Worm (Caenorhabditis elegans): ENCODE measurements around the gene mdt-10.

Gene mdt-10

DNA sequence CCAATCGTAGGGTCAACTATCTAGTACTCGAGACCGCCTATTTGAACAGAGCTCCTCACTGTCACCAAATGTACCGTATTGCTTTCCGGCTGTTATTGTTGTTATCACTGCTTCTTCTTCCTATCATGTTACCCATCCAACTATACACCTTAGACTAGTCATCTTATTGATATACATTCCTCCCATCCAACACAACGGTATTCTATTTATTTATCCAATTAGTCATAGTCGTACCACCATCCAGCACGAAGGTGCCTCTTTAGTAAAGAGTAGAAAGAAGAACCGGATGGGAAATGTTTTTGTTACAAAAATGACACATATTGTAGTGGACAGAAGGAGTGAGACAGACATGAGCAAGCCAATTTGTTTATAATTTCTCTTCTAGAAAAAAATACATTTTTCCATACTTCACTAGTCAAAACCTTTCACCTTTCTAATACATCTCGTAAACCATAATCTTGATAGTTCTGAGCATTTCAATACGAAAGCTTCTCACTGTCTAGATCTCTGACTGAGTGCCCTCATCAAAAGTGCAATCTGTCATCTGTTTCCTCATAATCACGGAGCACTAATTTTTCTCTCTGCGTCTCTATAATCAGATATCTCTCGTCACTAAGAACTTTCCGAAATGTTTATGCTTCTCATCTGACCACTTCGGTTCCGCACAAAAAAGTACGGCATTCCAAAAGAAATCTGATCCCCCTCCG lies 44.5 kb downstream of the mdt-10 start:
- TF ChIP-seq C08G9.2 (tag; optimal IDR thresholded peaks at IDR 0.05) = no peak
- peak; percentile 3 for TF ChIP-seq odd-2 (tag; optimal IDR thresholded peaks at IDR 0.05)
- peak; percentile 69 for TF ChIP-seq unc-55 (GFP tag; optimal IDR thresholded peaks at IDR 0.05)
- no peak for TF ChIP-seq mec-3 (tag; optimal IDR thresholded peaks at IDR 0.05; ENCODE audit: borderline replicate concordance)

DNA sequence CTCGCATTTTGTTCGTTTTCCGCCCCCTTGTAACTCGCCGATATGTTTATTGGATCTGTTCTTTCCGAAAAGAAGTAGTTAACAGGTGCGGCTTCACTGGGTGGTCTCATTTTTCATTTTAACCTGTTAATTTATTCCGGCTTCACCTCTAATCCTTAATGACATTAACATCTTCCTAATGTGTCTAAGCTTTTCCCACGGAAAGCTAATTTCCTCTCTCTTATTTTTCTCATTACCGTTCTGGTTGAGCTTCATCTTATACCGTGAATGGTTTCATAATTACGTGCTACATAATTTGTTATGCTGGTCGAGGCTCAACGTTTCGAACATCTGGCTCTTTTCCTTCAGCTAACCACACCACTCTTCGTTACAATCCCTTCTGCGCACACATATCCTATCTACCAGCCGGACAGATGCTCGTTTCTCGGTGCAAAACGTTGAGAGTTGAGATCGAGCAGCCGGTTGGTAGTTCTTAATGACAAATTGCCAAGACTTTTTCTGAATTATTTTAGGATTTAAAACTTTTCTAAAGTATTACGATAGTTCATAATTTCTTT lies 45.4 kb downstream of the mdt-10 start:
- TF ChIP-seq tbx-7 (tag; optimal IDR thresholded peaks at IDR 0.05) (no peak), syd-9 (tag; optimal IDR thresholded peaks at IDR 0.05) (no peak), hlh-30 (tag; optimal IDR thresholded peaks at IDR 0.05; ENCODE audit: insufficient read depth) (no peak), unc-42 (tag; optimal IDR thresholded peaks at IDR 0.05) (peak; percentile 86), tbx-2 (tag; optimal IDR thresholded peaks at IDR 0.05) (peak; percentile 36), ceh-48 (tag; optimal IDR thresholded peaks at IDR 0.05) (no peak), T23F11.4 (GFP tag; optimal IDR thresholded peaks at IDR 0.05) (no peak), ceh-24 (tag; optimal IDR thresholded peaks at IDR 0.05) (no peak), nhr-232 (tag; optimal IDR thresholded peaks at IDR 0.05) (no peak), ceh-30 (tag; optimal IDR thresholded peaks at IDR 0.05) (no peak)

DNA sequence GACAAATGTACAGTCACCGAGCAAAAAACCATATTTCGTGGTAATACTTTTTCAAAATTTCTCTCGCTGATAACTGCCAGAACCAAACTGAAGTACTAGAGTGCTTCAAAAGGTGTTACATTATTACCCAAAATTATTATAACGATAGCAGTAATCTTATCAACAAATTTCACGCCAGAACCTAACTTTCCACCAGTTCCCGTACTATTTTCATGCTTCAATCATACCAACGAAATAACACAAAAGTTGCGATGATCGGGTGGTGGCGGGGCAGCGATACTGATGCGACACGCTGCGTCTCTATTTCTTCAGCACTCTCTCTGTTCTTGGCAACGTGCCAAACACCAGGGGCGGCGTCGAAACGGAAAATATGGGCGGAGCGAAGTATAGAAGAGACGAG lies 45.9 kb downstream of the mdt-10 start:
- peak; percentile 10 for TF ChIP-seq ceh-18 (tag; optimal IDR thresholded peaks at IDR 0.05)
- peak; percentile 26 for TF ChIP-seq nfya-1 (tag; optimal IDR thresholded peaks at IDR 0.05)
- no peak for TF ChIP-seq sox-2 (GFP tag; IDR thresholded peaks at IDR 0.05)
- no peak for TF ChIP-seq ceh-6 (GFP tag; optimal IDR thresholded peaks at IDR 0.05)
- peak; percentile 55 for TF ChIP-seq elt-2 (tag; optimal IDR thresholded peaks at IDR 0.05)
- TF ChIP-seq npax-4 (tag; optimal IDR thresholded peaks at IDR 0.05) = no peak
- TF ChIP-seq dmd-4 (tag; optimal IDR thresholded peaks at IDR 0.05; ENCODE audit: borderline replicate concordance) = no peak
- TF ChIP-seq ama-1 (optimal IDR thresholded peaks at IDR 0.05) = no peak

DNA sequence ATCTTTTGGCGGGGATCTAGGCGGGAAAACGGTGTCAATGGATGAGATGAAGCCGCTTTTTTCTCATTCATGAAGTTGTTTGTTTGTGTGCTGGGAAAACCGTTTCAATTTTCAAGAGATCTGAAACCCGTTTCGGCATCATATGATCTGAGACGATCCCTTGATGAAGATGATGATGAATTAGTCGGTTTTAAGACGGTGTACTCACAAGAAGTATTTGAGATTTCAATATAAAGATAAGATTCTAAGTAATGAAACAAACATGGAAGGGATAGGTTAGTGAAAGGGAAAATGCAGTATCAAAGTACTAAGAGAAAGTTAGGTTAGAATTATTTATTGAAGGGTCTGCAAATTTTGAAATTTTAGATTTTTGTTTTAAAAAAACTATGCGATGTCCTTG lies 46.7 kb downstream of the mdt-10 start:
- TF ChIP-seq F13H6.1 (tag; optimal IDR thresholded peaks at IDR 0.05) (no peak), nhr-11 (tag; optimal IDR thresholded peaks at IDR 0.05) (no peak), K09A11.1 (tag; optimal IDR thresholded peaks at IDR 0.05; ENCODE audit: insufficient read depth) (no peak), madf-2 (tag; optimal IDR thresholded peaks at IDR 0.05) (no peak), T23F11.4 (GFP tag; optimal IDR thresholded peaks at IDR 0.05) (no peak), ceh-14 (tag; optimal IDR thresholded peaks at IDR 0.05) (no peak), ceh-22 (tag; optimal IDR thresholded peaks at IDR 0.05) (no peak)

DNA sequence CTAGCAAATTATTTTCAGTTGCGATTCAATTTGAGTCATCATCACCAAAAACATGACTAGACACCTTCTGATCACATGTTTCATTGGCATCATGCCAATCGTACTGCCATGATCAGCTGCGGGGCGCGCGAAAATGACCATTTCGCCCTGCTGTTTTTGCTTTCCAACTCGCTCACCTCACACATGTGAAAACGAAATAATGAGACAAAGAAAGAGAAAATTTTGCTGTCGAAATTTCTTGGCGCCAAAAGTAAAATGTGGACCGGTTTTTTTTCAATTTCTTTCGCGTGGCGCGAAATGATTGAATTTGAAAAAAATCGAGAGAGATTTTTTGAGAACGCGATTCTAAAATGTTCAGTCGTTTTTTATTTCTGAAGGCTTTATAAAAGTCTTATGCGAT lies 48.0 kb downstream of the mdt-10 start:
- TF ChIP-seq ets-4 (tag; optimal IDR thresholded peaks at IDR 0.05) = no peak
- no peak for TF ChIP-seq unc-3 (GFP tag; conservative IDR thresholded peaks at IDR 0.05)
- no peak for TF ChIP-seq unc-3 (tag; optimal IDR thresholded peaks at IDR 0.05)
- TF ChIP-seq ceh-34 (tag; optimal IDR thresholded peaks at IDR 0.05) = no peak
- no peak for TF ChIP-seq ceh-22 (tag; optimal IDR thresholded peaks at IDR 0.05)
- peak; percentile 35 for TF ChIP-seq ref-2 (tag; optimal IDR thresholded peaks at IDR 0.05)

DNA sequence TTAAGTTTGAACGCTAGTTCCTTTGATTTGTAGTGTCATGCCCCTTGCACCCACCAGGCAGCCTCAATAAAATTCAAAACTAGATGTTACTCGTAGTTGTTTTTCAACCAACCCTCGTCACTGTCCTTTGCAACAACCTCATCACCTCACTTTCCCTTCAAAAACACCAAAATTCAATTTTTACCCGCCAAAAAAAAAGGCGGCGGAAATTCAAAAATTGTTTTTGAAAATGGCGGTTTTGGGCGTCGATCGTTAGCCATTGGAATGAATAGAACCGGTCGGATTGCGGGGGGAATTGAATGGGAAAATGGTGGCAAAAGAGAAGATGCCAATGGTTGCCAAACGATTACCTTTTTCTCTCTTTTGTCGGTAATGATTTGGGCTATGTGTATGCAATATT lies 48.8 kb downstream of the mdt-10 start:
- TF ChIP-seq ceh-9 (tag; optimal IDR thresholded peaks at IDR 0.05) (no peak), dmd-4 (tag; optimal IDR thresholded peaks at IDR 0.05; ENCODE audit: borderline replicate concordance) (no peak), ceh-24 (tag; optimal IDR thresholded peaks at IDR 0.05) (no peak), ets-4 (tag; optimal IDR thresholded peaks at IDR 0.05) (no peak), hlh-8 (tag; optimal IDR thresholded peaks at IDR 0.05) (no peak), tbx-7 (tag; optimal IDR thresholded peaks at IDR 0.05) (no peak), unc-42 (tag; optimal IDR thresholded peaks at IDR 0.05) (no peak), dve-1 (tag; optimal IDR thresholded peaks at IDR 0.05) (no peak), odd-2 (tag; optimal IDR thresholded peaks at IDR 0.05) (no peak), ztf-16 (tag; optimal IDR thresholded peaks at IDR 0.05) (no peak)

Measured in whole organism, late embryonic.